Fruit fly (Drosophila melanogaster): ENCODE data around the gene Had1.

Gene Had1

dm6 chrX:16313078-16313875 lies 4.8 kb upstream of the Had1 start, which contains the start of the genes CG9915 and SWIP (continued):
- TF ChIP-seq Meics (GFP tag; optimal IDR thresholded peaks at IDR 0.05) (peak; percentile 25), CG14667 (GFP tag; IDR thresholded peaks at IDR 0.05) (no peak), D19A (tag; optimal IDR thresholded peaks at IDR 0.05) (no peak), unpg (GFP tag; optimal IDR thresholded peaks at IDR 0.05) (peak; percentile 7), Rx (GFP tag; IDR thresholded peaks at IDR 0.05) (no peak), bbx (GFP tag; IDR thresholded peaks at IDR 0.05; ENCODE audit: partially characterized antibody) (peak; percentile 71), CG13287 (GFP tag; IDR thresholded peaks at IDR 0.05; ENCODE audit: partially characterized antibody) (peak; percentile 47; the same call in 1 of the 2 replicates), Sry-δ (GFP tag; optimal IDR thresholded peaks at IDR 0.05) (peak; percentile 53), sens (GFP tag) (peak; percentile 35), ato (GFP tag; IDR thresholded peaks at IDR 0.05; ENCODE audit: partially characterized antibody) (peak; percentile 87), Pdp1 (GFP tag; optimal IDR thresholded peaks at IDR 0.05) (peak in 1 of 2 experiments; percentile 36), CG16813 (GFP tag; IDR thresholded peaks at IDR 0.05; ENCODE audit: partially characterized antibody) (peak; percentile 70), pzg (GFP tag; optimal IDR thresholded peaks at IDR 0.05) (peak; percentile 27), HLH4C (GFP tag; IDR thresholded peaks at IDR 0.05; ENCODE audit: partially characterized antibody) (peak; percentile 83), lola (GFP tag; optimal IDR thresholded peaks at IDR 0.05) (peak in 1 of 3 experiments; percentile 53), CG17361 (GFP tag; IDR thresholded peaks at IDR 0.05) (peak; percentile 46; the same call in 1 of the 3 replicates), Doc3 (GFP tag; IDR thresholded peaks at IDR 0.05; ENCODE audit: partially characterized antibody) (no peak), CG13775 (GFP tag; optimal IDR thresholded peaks at IDR 0.05) (peak; percentile 39), unc-4 (GFP tag; IDR thresholded peaks at IDR 0.05; ENCODE audit: partially characterized antibody) (0 out of 2 replicates have a peak, but pooled peaks have one; percentile 46), CG8924 (tag; optimal IDR thresholded peaks at IDR 0.05) (peak; percentile 33), phol (tag; optimal IDR thresholded peaks at IDR 0.05) (peak; percentile 44), zen (tag; optimal IDR thresholded peaks at IDR 0.05) (peak; percentile 31), zfh2 (GFP tag; optimal IDR thresholded peaks at IDR 0.05) (no peak), Sry-β (GFP tag; optimal IDR thresholded peaks at IDR 0.05) (no peak), nom (GFP tag; optimal IDR thresholded peaks at IDR 0.05) (no peak), stwl (tag; optimal IDR thresholded peaks at IDR 0.05) (peak; percentile 38), Opbp (GFP tag; IDR thresholded peaks at IDR 0.05; ENCODE audit: partially characterized antibody) (peak; percentile 79; the same call in 2 of the 3 replicates), Nf-YC (tag; optimal IDR thresholded peaks at IDR 0.05) (peak; percentile 16), grau (tag; optimal IDR thresholded peaks at IDR 0.05) (peak; percentile 9), Med (GFP tag) (peak; percentile 68), zen2 (GFP tag; IDR thresholded peaks at IDR 0.05; ENCODE audit: partially characterized antibody) (0 out of 3 replicates have a peak, but pooled peaks have one; percentile 36), Xbp1 (GFP tag; optimal IDR thresholded peaks at IDR 0.05) (peak; percentile 16), tna (GFP tag; IDR thresholded peaks at IDR 0.05; ENCODE audit: partially characterized antibody) (peak; percentile 75), CoRest (tag; optimal IDR thresholded peaks at IDR 0.05) (peak; percentile 41), inv (GFP tag; IDR thresholded peaks at IDR 0.05; ENCODE audit: partially characterized antibody) (no peak), CG18262 (tag; optimal IDR thresholded peaks at IDR 0.05) (peak; percentile 34), CG3847 (GFP tag; IDR thresholded peaks at IDR 0.05) (peak; percentile 24; the same call in 1 of the 2 replicates), Deaf1 (tag; optimal IDR thresholded peaks at IDR 0.05) (peak; percentile 41), knrl (GFP tag; IDR thresholded peaks at IDR 0.05; ENCODE audit: partially characterized antibody) (peak; percentile 12; the same call in 1 of the 3 replicates), NfI (GFP tag; optimal IDR thresholded peaks at IDR 0.05) (no peak), CG14710 (tag; optimal IDR thresholded peaks at IDR 0.05) (peak; percentile 40), CG7786 (GFP tag; optimal IDR thresholded peaks at IDR 0.05) (peak; percentile 15), Dll (GFP tag; IDR thresholded peaks at IDR 0.05; ENCODE audit: partially characterized antibody) (peak; percentile 56), CG12769 (tag; optimal IDR thresholded peaks at IDR 0.05) (no peak), Max (GFP tag; optimal IDR thresholded peaks at IDR 0.05) (peak; percentile 21)

Data from whole organism, embryonic.